Fruit fly (Drosophila melanogaster): ENCODE results near the gene zfh1.

zfh1 gene

DNA sequence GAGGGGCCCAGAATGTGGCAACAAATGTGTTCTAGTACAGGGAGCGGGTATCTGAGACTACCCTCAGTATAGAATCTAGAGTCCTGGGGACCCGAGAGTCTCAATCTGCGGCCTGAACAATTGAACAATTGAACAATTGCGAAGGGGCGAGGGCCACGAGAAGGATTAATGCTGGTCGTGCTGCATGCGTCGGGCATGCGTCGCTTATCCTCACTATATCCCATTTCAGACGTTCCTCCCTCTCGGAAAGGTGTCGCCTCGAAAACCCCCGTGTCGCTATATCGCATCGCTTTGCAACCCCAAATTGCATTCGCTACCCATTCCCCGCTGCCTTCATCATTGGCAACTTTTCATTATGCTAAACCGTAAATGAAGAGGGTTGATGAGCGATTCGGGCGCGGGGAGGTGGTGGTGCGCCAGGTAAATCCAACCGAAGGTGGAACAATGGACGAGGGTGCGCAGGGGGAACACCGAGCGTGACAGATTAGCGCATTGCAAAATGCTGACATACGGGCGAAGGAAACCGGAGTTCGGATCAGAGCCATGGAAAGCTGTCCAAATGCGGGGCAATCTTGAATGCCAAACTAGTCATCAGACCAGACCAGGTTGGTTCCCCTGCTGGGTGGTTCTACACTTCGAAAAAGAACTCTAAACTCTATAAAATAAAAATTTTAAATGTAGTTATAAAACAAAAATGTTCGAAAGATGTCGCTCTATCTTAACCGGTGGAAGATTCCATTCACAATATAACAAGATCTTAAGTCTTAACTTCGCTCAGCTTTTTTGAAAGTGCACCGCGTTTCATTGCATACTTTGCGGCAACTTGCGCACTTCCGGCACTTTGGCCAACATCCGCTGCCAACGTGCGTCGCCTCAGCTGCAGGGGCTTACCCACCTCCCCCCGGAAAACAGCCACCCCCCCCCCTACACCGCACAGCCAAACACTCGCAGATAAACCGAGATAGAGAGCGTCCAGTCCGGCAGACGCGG is 6.7 kb upstream of the zfh1 start (continued):
- TF ChIP-seq Xrp1 (GFP tag; IDR thresholded peaks at IDR 0.05) (peak; percentile 43; the same call in 1 of the 2 replicates), CG4404 (GFP tag; IDR thresholded peaks at IDR 0.05) (no peak), CG32767 (GFP tag; IDR thresholded peaks at IDR 0.05) (no peak), CG2116 (GFP tag; optimal IDR thresholded peaks at IDR 0.05) (no peak), Ets97D (GFP tag; optimal IDR thresholded peaks at IDR 0.05) (no peak), Taf1 (GFP tag; IDR thresholded peaks at IDR 0.05) (no peak), Six4 (GFP tag; optimal IDR thresholded peaks at IDR 0.05) (no peak), grau (tag; optimal IDR thresholded peaks at IDR 0.05) (no peak), CG13123 (GFP tag; optimal IDR thresholded peaks at IDR 0.05) (no peak), lilli (GFP tag; optimal IDR thresholded peaks at IDR 0.05) (no peak), CG2889 (GFP tag; IDR thresholded peaks at IDR 0.05) (no peak), kah (GFP tag; optimal IDR thresholded peaks at IDR 0.05) (no peak), CG6654 (GFP tag; optimal IDR thresholded peaks at IDR 0.05) (no peak), tap (tag; optimal IDR thresholded peaks at IDR 0.05) (peak; percentile 40), scrt (GFP tag; optimal IDR thresholded peaks at IDR 0.05) (no peak), jumu (GFP tag; optimal IDR thresholded peaks at IDR 0.05) (no peak), bab2 (GFP tag; optimal IDR thresholded peaks at IDR 0.05) (no peak), CG14014 (GFP tag; IDR thresholded peaks at IDR 0.05) (no peak), CG5953 (GFP tag; IDR thresholded peaks at IDR 0.05) (peak; percentile 46; the same call in 1 of the 2 replicates), CG6254 (GFP tag; optimal IDR thresholded peaks at IDR 0.05) (no peak), ci (GFP tag; IDR thresholded peaks at IDR 0.05) (peak; percentile 62; the same call in 1 of the 3 replicates), CG30431 (GFP tag; optimal IDR thresholded peaks at IDR 0.05) (no peak), luna (GFP tag; optimal IDR thresholded peaks at IDR 0.05) (no peak), mam (GFP tag; optimal IDR thresholded peaks at IDR 0.05) (no peak), zfh2 (GFP tag; optimal IDR thresholded peaks at IDR 0.05) (no peak), dmrt99B (tag; optimal IDR thresholded peaks at IDR 0.05) (peak; percentile 6), CG2199 (GFP tag; IDR thresholded peaks at IDR 0.05) (0 out of 3 replicates have a peak, but pooled peaks have one; percentile 26), CG12391 (tag; optimal IDR thresholded peaks at IDR 0.05) (no peak), wek (GFP tag; optimal IDR thresholded peaks at IDR 0.05) (no peak), CTCF (GFP tag; optimal IDR thresholded peaks at IDR 0.05) (peak; percentile 39), CG32772 (GFP tag; IDR thresholded peaks at IDR 0.05) (no peak)

DNA sequence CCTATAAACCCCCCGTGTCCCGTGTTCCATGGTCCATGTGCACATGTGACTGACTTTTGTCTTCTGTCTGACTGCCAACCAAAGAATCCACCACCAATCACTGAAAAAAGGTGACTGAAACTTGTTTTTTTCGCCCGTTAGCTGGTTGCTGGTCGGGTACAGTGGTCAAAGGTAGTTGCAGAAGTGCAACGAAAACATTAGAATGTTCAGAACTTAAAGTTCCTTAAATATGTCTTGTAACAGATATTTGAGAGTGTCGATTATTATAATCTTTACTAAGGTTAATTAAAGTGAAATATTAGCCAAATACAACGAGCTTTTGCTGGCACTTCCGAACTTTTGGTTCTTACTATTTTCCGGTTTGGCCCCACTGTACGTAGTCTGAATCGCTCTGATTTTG is 4.6 kb upstream of the zfh1 start:
- TF ChIP-seq CG10543 (GFP tag; optimal IDR thresholded peaks at IDR 0.05) (no peak), Oli (tag; optimal IDR thresholded peaks at IDR 0.05) (peak; percentile 50), tll (GFP tag; optimal IDR thresholded peaks at IDR 0.05) (peak in 1 of 2 experiments; percentile 53), her (GFP tag; optimal IDR thresholded peaks at IDR 0.05) (no peak), CG7786 (GFP tag; optimal IDR thresholded peaks at IDR 0.05) (peak; percentile 25), CG12236 (GFP tag; optimal IDR thresholded peaks at IDR 0.05) (peak; percentile 31), CG8944 (GFP tag; optimal IDR thresholded peaks at IDR 0.05) (no peak), Meics (GFP tag; optimal IDR thresholded peaks at IDR 0.05) (peak; percentile 10), CG15696 (tag; optimal IDR thresholded peaks at IDR 0.05) (peak; percentile 60), CG2875 (GFP tag; optimal IDR thresholded peaks at IDR 0.05) (no peak), CG8089 (GFP tag; optimal IDR thresholded peaks at IDR 0.05) (peak; percentile 8), CG18476 (GFP tag; optimal IDR thresholded peaks at IDR 0.05) (peak; percentile 51), CG3995 (GFP tag; optimal IDR thresholded peaks at IDR 0.05) (no peak), Rfx (GFP tag; IDR thresholded peaks at IDR 0.05) (peak; percentile 11; the same call in 1 of the 2 replicates), CG4707 (GFP tag; optimal IDR thresholded peaks at IDR 0.05) (peak; percentile 77), CG16815 (GFP tag; optimal IDR thresholded peaks at IDR 0.05) (peak; percentile 53), ham (GFP tag; IDR thresholded peaks at IDR 0.05) (no peak), CG18599 (GFP tag; optimal IDR thresholded peaks at IDR 0.05) (peak; percentile 69), CG2678 (tag; optimal IDR thresholded peaks at IDR 0.05) (peak; percentile 65), Side (GFP tag; optimal IDR thresholded peaks at IDR 0.05) (peak; percentile 25)
